Fruit fly (Drosophila melanogaster): ENCODE data around the gene ATPsynepsilonL.

ATPsynepsilonL gene

DNA sequence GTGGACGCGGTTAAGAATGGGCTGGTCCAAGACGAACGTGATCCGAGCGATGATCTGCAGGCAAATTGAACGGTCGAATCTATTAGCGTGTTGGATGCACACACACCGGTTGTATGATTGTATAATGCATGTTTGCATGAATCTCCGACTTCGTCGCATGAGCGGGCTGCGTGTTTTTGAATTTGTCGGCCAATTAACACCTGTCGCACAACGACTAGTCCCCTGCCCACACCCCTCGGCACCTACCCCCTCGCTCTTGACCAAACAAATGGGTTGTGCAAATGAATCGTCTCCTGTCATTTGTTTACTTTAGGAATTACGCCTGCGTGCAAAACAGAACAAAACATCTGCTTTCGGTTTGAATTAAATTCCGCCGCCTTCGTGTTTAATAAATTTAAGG lies 13.4 kb downstream of the ATPsynepsilonL start:
- TF ChIP-seq Myc (optimal IDR thresholded peaks at IDR 0.05) (no peak), dl (GFP tag; optimal IDR thresholded peaks at IDR 0.05; ENCODE audit: insufficient read depth in 1 of 2, partially characterized antibody in 2 of 2) (no peak), Vsx2 (GFP tag; optimal IDR thresholded peaks at IDR 0.05; ENCODE audit: partially characterized antibody) (no peak), sv (GFP tag; optimal IDR thresholded peaks at IDR 0.05) (no peak), rgr (GFP tag; optimal IDR thresholded peaks at IDR 0.05) (no peak), woc (GFP tag; optimal IDR thresholded peaks at IDR 0.05) (no peak), OdsH (GFP tag; optimal IDR thresholded peaks at IDR 0.05) (no peak), brk (GFP tag; optimal IDR thresholded peaks at IDR 0.05) (no peak), ey (GFP tag; optimal IDR thresholded peaks at IDR 0.05) (no peak), HLH106 (tag; optimal IDR thresholded peaks at IDR 0.05) (no peak), lola (GFP tag; optimal IDR thresholded peaks at IDR 0.05) (no peak), CrebA (GFP tag; optimal IDR thresholded peaks at IDR 0.05; ENCODE audit: borderline replicate concordance) (no peak), usp (GFP tag; optimal IDR thresholded peaks at IDR 0.05) (no peak), GATAd (GFP tag; optimal IDR thresholded peaks at IDR 0.05) (no peak), Sp1 (GFP tag; optimal IDR thresholded peaks at IDR 0.05) (no peak), Dfd (GFP tag; optimal IDR thresholded peaks at IDR 0.05) (no peak), Rel (GFP tag; optimal IDR thresholded peaks at IDR 0.05) (no peak), Rel (tag; optimal IDR thresholded peaks at IDR 0.05) (no peak), br (GFP tag; optimal IDR thresholded peaks at IDR 0.05) (no peak), tai (GFP tag; optimal IDR thresholded peaks at IDR 0.05) (no peak)

- TF ChIP-seq Dif (GFP tag; optimal IDR thresholded peaks at IDR 0.05; ENCODE audit: partially characterized antibody) (no peak), Hr78 (GFP tag; optimal IDR thresholded peaks at IDR 0.05) (no peak), lola (GFP tag; optimal IDR thresholded peaks at IDR 0.05) (no peak), OdsH (GFP tag; optimal IDR thresholded peaks at IDR 0.05) (no peak), Hr83 (GFP tag; optimal IDR thresholded peaks at IDR 0.05; ENCODE audit: poor library complexity, severe bottlenecking) (no peak), Vsx2 (GFP tag; optimal IDR thresholded peaks at IDR 0.05; ENCODE audit: partially characterized antibody) (no peak), br (GFP tag; optimal IDR thresholded peaks at IDR 0.05) (no peak), ey (GFP tag; optimal IDR thresholded peaks at IDR 0.05) (no peak), usp (GFP tag; optimal IDR thresholded peaks at IDR 0.05) (no peak), GATAd (GFP tag; optimal IDR thresholded peaks at IDR 0.05) (no peak), foxo (GFP tag; optimal IDR thresholded peaks at IDR 0.05) (no peak)
Measured at dm6 chr3R:10137801-10138200, 16.2 kb downstream of the ATPsynepsilonL start.

DNA sequence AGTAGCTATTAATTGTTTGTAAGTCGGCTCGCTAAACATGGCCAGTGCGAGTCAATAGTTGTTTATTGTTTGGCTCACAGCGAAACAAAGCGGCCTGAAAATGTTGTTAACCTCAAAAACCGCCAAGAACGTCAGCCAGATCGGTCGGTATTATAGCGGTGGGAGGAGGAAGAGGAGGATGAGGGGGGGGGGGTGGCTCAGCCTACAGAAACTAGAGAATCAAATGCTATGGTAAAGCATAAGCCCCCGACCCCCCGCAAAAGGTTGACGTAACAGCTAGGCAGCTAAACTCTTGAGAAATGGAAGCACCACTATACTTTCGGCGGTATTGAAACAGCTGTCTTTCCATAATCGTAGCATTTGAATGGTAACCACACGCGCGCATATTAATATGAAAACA lies 17.3 kb downstream of the ATPsynepsilonL start:
- TF ChIP-seq usp (GFP tag; optimal IDR thresholded peaks at IDR 0.05) = no peak
- TF ChIP-seq Hnf4 (GFP tag; optimal IDR thresholded peaks at IDR 0.05) = no peak
- TF ChIP-seq Mio (GFP tag; optimal IDR thresholded peaks at IDR 0.05) = no peak
- no peak for TF ChIP-seq dsf (GFP tag; optimal IDR thresholded peaks at IDR 0.05; ENCODE audit: borderline replicate concordance)
- TF ChIP-seq dl (GFP tag; optimal IDR thresholded peaks at IDR 0.05; ENCODE audit: insufficient read depth in 1 of 2, partially characterized antibody in 2 of 2) = no peak
- TF ChIP-seq GATAd (GFP tag; optimal IDR thresholded peaks at IDR 0.05) = no peak
- TF ChIP-seq Rel (GFP tag; optimal IDR thresholded peaks at IDR 0.05) = no peak
- no peak for TF ChIP-seq Rel (tag; optimal IDR thresholded peaks at IDR 0.05)
- no peak for TF ChIP-seq brk (GFP tag; optimal IDR thresholded peaks at IDR 0.05)
- TF ChIP-seq ey (GFP tag; optimal IDR thresholded peaks at IDR 0.05) = no peak
- TF ChIP-seq Hr78 (GFP tag; optimal IDR thresholded peaks at IDR 0.05) = no peak
- no peak for TF ChIP-seq tai (GFP tag; optimal IDR thresholded peaks at IDR 0.05)
- TF ChIP-seq br (GFP tag; optimal IDR thresholded peaks at IDR 0.05) = no peak
- TF ChIP-seq Vsx2 (GFP tag; optimal IDR thresholded peaks at IDR 0.05; ENCODE audit: partially characterized antibody) = no peak
- TF ChIP-seq sv (GFP tag; optimal IDR thresholded peaks at IDR 0.05) = no peak

DNA sequence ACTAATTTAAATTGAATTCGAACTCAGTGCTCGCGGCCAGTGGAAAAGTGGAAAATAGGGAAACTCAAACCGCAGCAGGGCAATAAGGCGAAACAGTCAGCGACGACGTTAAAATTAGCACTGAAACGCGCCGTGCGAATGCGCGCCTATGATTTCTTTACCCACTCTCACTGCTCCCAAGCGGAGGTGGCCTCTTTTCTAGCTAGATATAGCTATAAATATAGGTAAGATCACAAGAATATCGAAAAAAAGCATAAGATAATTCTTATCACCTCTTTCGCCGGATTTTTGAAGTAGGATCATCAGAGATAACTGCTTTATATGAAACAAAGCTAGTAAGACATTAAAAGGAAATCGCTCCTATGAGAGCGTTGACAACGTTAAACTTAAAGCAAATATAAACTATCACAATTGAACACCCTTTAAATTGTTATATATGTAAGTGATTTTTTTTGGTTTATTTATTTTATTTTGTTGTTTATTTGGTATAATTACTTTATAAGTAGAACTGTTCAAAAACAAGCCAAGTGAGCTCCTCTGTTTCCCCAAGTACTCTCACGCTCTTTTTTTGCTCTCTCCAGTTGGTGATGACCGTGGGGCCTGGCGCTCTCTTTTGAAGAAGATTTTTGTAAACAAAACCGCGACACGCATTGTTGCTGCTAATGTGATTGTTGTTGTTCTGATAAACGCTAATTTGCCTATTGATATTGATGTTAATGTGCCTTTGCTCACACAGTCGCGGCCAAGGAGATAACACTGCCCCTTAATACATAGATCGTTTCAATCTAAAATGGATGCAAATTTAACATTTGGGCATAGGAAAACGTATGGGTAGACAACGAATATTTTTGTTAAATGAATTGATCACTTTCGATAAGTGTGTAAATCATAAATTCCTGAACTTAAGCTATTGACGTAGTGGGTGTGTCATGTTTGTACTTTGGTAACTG lies 18.4 kb downstream of the ATPsynepsilonL start, which contains the start of gene tws:
TSS of gene tws (minus strand) at position 124 of the 950 bp plus-strand sequence.
- TF ChIP-seq CG9705 (GFP tag; optimal IDR thresholded peaks at IDR 0.05) = no peak
- no peak for TF ChIP-seq sage (GFP tag; optimal IDR thresholded peaks at IDR 0.05)
- no peak for TF ChIP-seq usp (GFP tag; optimal IDR thresholded peaks at IDR 0.05)
- TF ChIP-seq GATAd (GFP tag; optimal IDR thresholded peaks at IDR 0.05) = no peak
- TF ChIP-seq Mio (GFP tag; optimal IDR thresholded peaks at IDR 0.05) = no peak
- no peak for TF ChIP-seq Hr78 (GFP tag; optimal IDR thresholded peaks at IDR 0.05)
- peak; percentile 21 for TF ChIP-seq psq (GFP tag; optimal IDR thresholded peaks at IDR 0.05)
- TF ChIP-seq sv (GFP tag; optimal IDR thresholded peaks at IDR 0.05) = peak; percentile 18
- no peak for TF ChIP-seq N (GFP tag; optimal IDR thresholded peaks at IDR 0.05)
- TF ChIP-seq ey (GFP tag; optimal IDR thresholded peaks at IDR 0.05) = peak; percentile 4
- no peak for TF ChIP-seq Hr83 (GFP tag; optimal IDR thresholded peaks at IDR 0.05; ENCODE audit: poor library complexity, severe bottlenecking)
- TF ChIP-seq Rel (GFP tag; optimal IDR thresholded peaks at IDR 0.05) = no peak
- no peak for TF ChIP-seq Rel (tag; optimal IDR thresholded peaks at IDR 0.05)
- no peak for TF ChIP-seq tai (GFP tag; optimal IDR thresholded peaks at IDR 0.05)
- TF ChIP-seq Abd-B (GFP tag; optimal IDR thresholded peaks at IDR 0.05) = no peak
- TF ChIP-seq jim (GFP tag; optimal IDR thresholded peaks at IDR 0.05) = no peak
- peak in 1 of 2 experiments; percentile 27 for TF ChIP-seq dl (GFP tag; optimal IDR thresholded peaks at IDR 0.05; ENCODE audit: insufficient read depth in 1 of 2, partially characterized antibody in 2 of 2)
- no peak for TF ChIP-seq dsf (GFP tag; optimal IDR thresholded peaks at IDR 0.05; ENCODE audit: borderline replicate concordance)
- peak in 1 of 2 experiments; percentile 36 for TF ChIP-seq foxo (GFP tag; optimal IDR thresholded peaks at IDR 0.05)
- peak; percentile 99 for TF ChIP-seq Myc (optimal IDR thresholded peaks at IDR 0.05)
- peak; percentile 38 for TF ChIP-seq HLH106 (tag; optimal IDR thresholded peaks at IDR 0.05)
- no peak for TF ChIP-seq brk (GFP tag; optimal IDR thresholded peaks at IDR 0.05)
- TF ChIP-seq lola (GFP tag; optimal IDR thresholded peaks at IDR 0.05) = no peak
- peak; percentile 40 for TF ChIP-seq fru (GFP tag; optimal IDR thresholded peaks at IDR 0.05)
- peak; percentile 58 for TF ChIP-seq Sp1 (GFP tag; optimal IDR thresholded peaks at IDR 0.05)
- no peak for TF ChIP-seq h (GFP tag; optimal IDR thresholded peaks at IDR 0.05)
- peak; percentile 2 for TF ChIP-seq rgr (GFP tag; optimal IDR thresholded peaks at IDR 0.05)
- TF ChIP-seq CG32264 (GFP tag; optimal IDR thresholded peaks at IDR 0.05) = no peak
- peak; percentile 55 for TF ChIP-seq Dif (GFP tag; optimal IDR thresholded peaks at IDR 0.05; ENCODE audit: partially characterized antibody)
- no peak for TF ChIP-seq Dfd (GFP tag; optimal IDR thresholded peaks at IDR 0.05)
